Fruit fly (Drosophila melanogaster) whole organism: ENCODE results near the gene Eig71Eb.

Source experiments
- CG8478 ChIP-seq: fragments of >200 bp; optimal IDR thresholded peaks from 2 replicates; lab custom pipeline; 2018; ENCODE audit warnings: inconsistent platforms
- EcR ChIP-seq, 2 experiments: fragments of >200 bp; optimal IDR thresholded peaks; 2 replicates each; lab custom pipeline; 2017; ENCODE audit warnings: missing biosample characterization in 2 of 2, missing genetic modification characterization in 2 of 2, missing genetic modification reagents in 2 of 2
- pan ChIP-seq: fragments of >200 bp; optimal IDR thresholded peaks from 2 replicates; lab custom pipeline; 2017

dm6 chr3L:15690711-15691591, 41.2 kb downstream of the Eig71Eb start:
- TF ChIP-seq CG8478 (lab: Kevin White, UChicago) = no peak
- TF ChIP-seq pan = no peak
- peak in 1 of 2 experiments; percentile 22 for TF ChIP-seq EcR (GFP tag; optimal IDR thresholded peaks at IDR 0.05; lab: Kevin White, UChicago)
